Fruit fly (Drosophila melanogaster) whole organism, embryonic: Measurements from ENCODE around the gene saturn.
A peak's percentile ranks its signal among the peaks of the same experiment; 100 is the strongest.

Source experiments
- ATbp ChIP-seq: fragments of 200-800 bp; sonication (Bioruptor generic); optimal IDR thresholded peaks from 2 replicates; lab custom pipeline; 2017; ENCODE audit warnings: missing biosample characterization, mild to moderate bottlenecking, missing genetic modification characterization, missing genetic modification reagents
- Bgb ChIP-seq: fragments of 200-800 bp; sonication (Bioruptor generic); IDR thresholded peaks from 2 replicates; pipeline ENCODE4 v1.3.6; 2022; ENCODE audit warnings: missing biosample characterization, missing genetic modification characterization; ENCODE audit not compliant: partially characterized antibody
- Blimp-1 ChIP-seq: fragments of 200-800 bp; sonication (Bioruptor generic); optimal IDR thresholded peaks from 3 replicates; lab custom pipeline; 2018; ENCODE audit warnings: missing biosample characterization, missing genetic modification characterization, mild to moderate bottlenecking, moderate library complexity, missing genetic modification reagents
- CG10267 ChIP-seq: fragments of 200-800 bp; sonication (Bioruptor generic); optimal IDR thresholded peaks from 2 replicates; lab custom pipeline; 2018; ENCODE audit warnings: missing biosample characterization, mild to moderate bottlenecking, missing genetic modification characterization, moderate library complexity
- CG11085 ChIP-seq: fragments of 200-800 bp; sonication (Bioruptor generic); IDR thresholded peaks from 2 replicates; pipeline ENCODE4 v1.3.6; 2022; ENCODE audit warnings: missing biosample characterization, missing genetic modification characterization
- CG12391 ChIP-seq: fragments of 200-800 bp; sonication (Bioruptor generic); optimal IDR thresholded peaks from 3 replicates; lab custom pipeline; 2018; ENCODE audit warnings: missing biosample characterization, mild to moderate bottlenecking, missing genetic modification characterization, moderate library complexity
- CG13287 ChIP-seq: fragments of 200-800 bp; sonication (Bioruptor generic); IDR thresholded peaks from 2 replicates; pipeline ENCODE4 v1.3.6; 2022; ENCODE audit warnings: missing biosample characterization, missing genetic modification characterization; ENCODE audit not compliant: partially characterized antibody
- CG14710 ChIP-seq: fragments of 200-800 bp; sonication (Bioruptor generic); optimal IDR thresholded peaks from 3 replicates; lab custom pipeline; 2019; ENCODE audit warnings: missing biosample characterization, mild to moderate bottlenecking, missing genetic modification characterization, moderate library complexity
- CG15479 ChIP-seq: fragments of 200-800 bp; sonication (Bioruptor generic); optimal IDR thresholded peaks from 3 replicates; lab custom pipeline; 2019; ENCODE audit warnings: missing biosample characterization, mild to moderate bottlenecking, missing genetic modification characterization, moderate library complexity
- CG17802 ChIP-seq: fragments of 200-800 bp; sonication (Bioruptor generic); optimal IDR thresholded peaks from 2 replicates; lab custom pipeline; 2018; ENCODE audit warnings: missing biosample characterization, mild to moderate bottlenecking, missing genetic modification characterization, moderate library complexity
- CG18011 ChIP-seq: fragments of 200-800 bp; sonication (Bioruptor generic); optimal IDR thresholded peaks from 2 replicates; lab custom pipeline; 2017; ENCODE audit warnings: missing biosample characterization, missing genetic modification characterization, mild to moderate bottlenecking, moderate library complexity, missing genotype
- CG3407 ChIP-seq: fragments of 200-800 bp; sonication (Bioruptor generic); optimal IDR thresholded peaks from 2 replicates; lab custom pipeline; 2018; ENCODE audit warnings: missing biosample characterization, mild to moderate bottlenecking, missing genetic modification characterization
- CG34422 ChIP-seq: fragments of 200-800 bp; sonication (Bioruptor generic); IDR thresholded peaks from 3 replicates; pipeline ENCODE4 v1.3.6; 2022; ENCODE audit warnings: missing biosample characterization, missing genetic modification characterization
- CG42726 ChIP-seq: fragments of 200-800 bp; sonication (Bioruptor generic); IDR thresholded peaks from 2 replicates; pipeline ENCODE4 v1.3.6; 2022; ENCODE audit warnings: missing biosample characterization, missing genetic modification characterization; ENCODE audit not compliant: partially characterized antibody
- CG8281 ChIP-seq: fragments of 200-800 bp; sonication (Bioruptor generic); optimal IDR thresholded peaks from 2 replicates; lab custom pipeline; 2018; ENCODE audit warnings: missing biosample characterization, mild to moderate bottlenecking, missing genetic modification characterization, moderate library complexity
- CG8359 ChIP-seq: fragments of 200-800 bp; sonication (Bioruptor generic); optimal IDR thresholded peaks from 2 replicates; lab custom pipeline; 2017; ENCODE audit warnings: missing biosample characterization, mild to moderate bottlenecking, missing genetic modification characterization, borderline replicate concordance
- CG8765 ChIP-seq: fragments of 200-800 bp; sonication (Bioruptor generic); IDR thresholded peaks from 2 replicates; pipeline ENCODE4 v1.3.6; 2022; ENCODE audit warnings: missing biosample characterization, missing genetic modification characterization
- CG9817 ChIP-seq: fragments of 200-800 bp; sonication (Bioruptor generic); optimal IDR thresholded peaks from 2 replicates; lab custom pipeline; 2018; ENCODE audit warnings: missing biosample characterization, mild to moderate bottlenecking, missing genetic modification characterization, moderate library complexity
- Dbx ChIP-seq: fragments of 200-800 bp; sonication (Bioruptor generic); IDR thresholded peaks from 3 replicates; pipeline ENCODE4 v1.3.6; 2022; ENCODE audit warnings: missing biosample characterization, missing genetic modification characterization
- Ets97D ChIP-seq: fragments of 200-800 bp; sonication (Bioruptor generic); optimal IDR thresholded peaks from 3 replicates; lab custom pipeline; 2016; ENCODE audit warnings: missing biosample characterization, missing genetic modification characterization
- Fer3 ChIP-seq: fragments of 200-800 bp; sonication (Bioruptor generic); optimal IDR thresholded peaks from 2 replicates; lab custom pipeline; 2018; ENCODE audit warnings: missing biosample characterization, mild to moderate bottlenecking, missing genetic modification characterization, moderate library complexity
- H15 ChIP-seq: fragments of 200-800 bp; sonication (Bioruptor generic); IDR thresholded peaks from 3 replicates; pipeline ENCODE4 v1.3.6; 2022; ENCODE audit warnings: missing biosample characterization, missing genetic modification characterization
- Hr51 ChIP-seq, 2 experiments: fragments of 200-800 bp; sonication (Bioruptor generic); optimal IDR thresholded peaks; 2 replicates in 1 of 2; 3 replicates in 1 of 2; lab custom pipeline; 2016 to 2018; ENCODE audit warnings: missing biosample characterization in 2 of 2, missing genetic modification characterization in 2 of 2, mild to moderate bottlenecking in 1 of 2, moderate library complexity in 1 of 2
- Jarid2 ChIP-seq: fragments of 200-800 bp; sonication (Bioruptor generic); optimal IDR thresholded peaks from 3 replicates; lab custom pipeline; 2017; ENCODE audit warnings: mild to moderate bottlenecking, missing biosample characterization, missing genetic modification reagents, missing genetic modification characterization
- Lpt ChIP-seq: fragments of >200 bp; optimal IDR thresholded peaks from 2 replicates; lab custom pipeline; 2018; ENCODE audit warnings: missing biosample characterization, missing genetic modification characterization
- NC2α ChIP-seq: fragments of 200-800 bp; sonication (Bioruptor generic); optimal IDR thresholded peaks from 2 replicates; lab custom pipeline; 2016; ENCODE audit warnings: missing biosample characterization, missing genetic modification characterization
- Nf-YB ChIP-seq: fragments of 200-800 bp; sonication (Bioruptor generic); optimal IDR thresholded peaks from 3 replicates; lab custom pipeline; 2019; ENCODE audit warnings: missing biosample characterization, mild to moderate bottlenecking, missing genetic modification characterization, moderate library complexity
- NfI ChIP-seq: fragments of 200-800 bp; sonication (Bioruptor generic); optimal IDR thresholded peaks from 3 replicates; lab custom pipeline; 2018; ENCODE audit warnings: missing biosample characterization, mild to moderate bottlenecking, missing genetic modification characterization, moderate library complexity
- PHDP ChIP-seq: fragments of 200-800 bp; sonication (Bioruptor generic); optimal IDR thresholded peaks from 3 replicates; lab custom pipeline; 2018; ENCODE audit warnings: missing biosample characterization, mild to moderate bottlenecking, missing genetic modification characterization, moderate library complexity
- Rx ChIP-seq: fragments of 200-800 bp; sonication (Bioruptor generic); IDR thresholded peaks from 2 replicates; pipeline ENCODE4 v1.3.6; 2022; ENCODE audit warnings: missing biosample characterization, missing genetic modification characterization
- Sry-δ ChIP-seq: fragments of 200-800 bp; sonication (Bioruptor generic); optimal IDR thresholded peaks from 2 replicates; lab custom pipeline; 2016; ENCODE audit warnings: missing biosample characterization, missing genetic modification characterization
- bsh ChIP-seq, 2 experiments: fragments of 200-800 bp; sonication (Bioruptor generic); optimal IDR thresholded peaks; 2 replicates each; lab custom pipeline; 2017 to 2018; ENCODE audit warnings: mild to moderate bottlenecking in 2 of 2, missing biosample characterization in 2 of 2, missing genetic modification characterization in 2 of 2, moderate library complexity in 1 of 2
- croc ChIP-seq: fragments of 200-800 bp; sonication (Bioruptor generic); conservative IDR thresholded peaks from 3 replicates; pipeline ENCODE4 v1.3.6; 2022; ENCODE audit warnings: missing biosample characterization, missing genetic modification characterization
- da ChIP-seq: fragments of 200-800 bp; sonication (Bioruptor generic); optimal IDR thresholded peaks from 2 replicates; lab custom pipeline; 2016; ENCODE audit warnings: missing biosample characterization, missing genetic modification characterization
- grau ChIP-seq: fragments of 200-800 bp; optimal IDR thresholded peaks from 3 replicates; lab custom pipeline; 2019; ENCODE audit warnings: missing biosample characterization, mild to moderate bottlenecking, missing genetic modification characterization, moderate library complexity
- mld ChIP-seq: fragments of 200-800 bp; sonication (Bioruptor generic); IDR thresholded peaks from 3 replicates; pipeline ENCODE4 v1.3.6; 2022; ENCODE audit warnings: missing biosample characterization, missing genetic modification characterization; ENCODE audit not compliant: partially characterized antibody
- nom ChIP-seq: fragments of 200-800 bp; sonication (Bioruptor generic); optimal IDR thresholded peaks from 2 replicates; lab custom pipeline; 2017; ENCODE audit warnings: missing biosample characterization, missing genetic modification characterization, mild to moderate bottlenecking, moderate library complexity, missing genetic modification reagents
- pum ChIP-seq: fragments of 200-800 bp; sonication (Bioruptor generic); optimal IDR thresholded peaks from 2 replicates; lab custom pipeline; 2016; ENCODE audit warnings: missing biosample characterization, missing genetic modification characterization
- sens-2 ChIP-seq: fragments of 200-800 bp; sonication (Bioruptor generic); IDR thresholded peaks from 2 replicates; pipeline ENCODE4 v1.3.6; 2022; ENCODE audit warnings: missing biosample characterization, missing genetic modification characterization
- seq ChIP-seq: fragments of 200-800 bp; sonication (Bioruptor generic); IDR thresholded peaks from 2 replicates; pipeline ENCODE4 v1.3.6; 2022; ENCODE audit warnings: missing biosample characterization, missing genetic modification characterization
- sr ChIP-seq: fragments of 200-800 bp; sonication (Bioruptor generic); IDR thresholded peaks from 3 replicates; pipeline ENCODE4 v1.3.6; 2022; ENCODE audit warnings: missing biosample characterization, missing genetic modification characterization
- sug ChIP-seq: fragments of 200-800 bp; optimal IDR thresholded peaks from 2 replicates; lab custom pipeline; 2019; ENCODE audit warnings: missing biosample characterization, mild to moderate bottlenecking, missing genetic modification characterization, moderate library complexity
- vnd ChIP-seq: fragments of 200-800 bp; sonication (Bioruptor generic); IDR thresholded peaks from 3 replicates; pipeline ENCODE4 v1.3.6; 2022; ENCODE audit warnings: missing biosample characterization, missing genetic modification characterization; ENCODE audit not compliant: partially characterized antibody
- vvl ChIP-seq: fragments of 200-800 bp; sonication (Bioruptor generic); IDR thresholded peaks from 2 replicates; pipeline ENCODE4 v1.3.6; 2022; ENCODE audit warnings: missing biosample characterization, missing genetic modification characterization

The saturn gene

dm6 chr3L:14189957-14190624 is 13.0 kb upstream of the saturn start (continued):
- TF ChIP-seq H15 (GFP tag; lab: Robert Waterston, UW): 0 out of 3 replicates have a peak, but pooled peaks have one; percentile 23
- no peak for TF ChIP-seq CG8281 (tag; lab: Kevin White, UChicago)
- TF ChIP-seq CG18011 (GFP tag; lab: Kevin White, UChicago): no peak
- TF ChIP-seq CG13287 (GFP tag; lab: Robert Waterston, UW): no peak; the same call in 1 of the 2 replicates
- no peak; the same call in 2 of the 3 replicates for TF ChIP-seq croc (GFP tag; lab: Robert Waterston, UW)
- peak; percentile 59 for TF ChIP-seq CG12391 (tag; lab: Kevin White, UChicago)
- no peak for TF ChIP-seq ATbp
- TF ChIP-seq CG3407 (GFP tag; lab: Kevin White, UChicago): no peak
- peak; percentile 37 for TF ChIP-seq Sry-δ (GFP tag; lab: Kevin White, UChicago)
- peak; percentile 57; the same call in 1 of the 2 replicates for TF ChIP-seq Rx (GFP tag; lab: Robert Waterston, UW)
- TF ChIP-seq Lpt (GFP tag; lab: Kevin White, UChicago): no peak
- no peak for TF ChIP-seq mld (GFP tag; lab: Robert Waterston, UW)
- TF ChIP-seq CG8765 (GFP tag; lab: Robert Waterston, UW): peak; percentile 40; the same call in 1 of the 2 replicates

- TF ChIP-seq CG9817 (tag; lab: Kevin White, UChicago): no peak
- no peak for TF ChIP-seq CG17802 (tag; lab: Kevin White, UChicago)
- peak; percentile 88 for TF ChIP-seq Ets97D (GFP tag; lab: Kevin White, UChicago)
- TF ChIP-seq sr (GFP tag; lab: Robert Waterston, UW): peak; percentile 70; the same call in 2 of the 3 replicates
- no peak for TF ChIP-seq pum
- TF ChIP-seq Bgb (GFP tag; lab: Robert Waterston, UW): peak; percentile 64
- peak; percentile 54 for TF ChIP-seq CG10267 (tag; lab: Kevin White, UChicago)
- TF ChIP-seq CG11085 (GFP tag; lab: Robert Waterston, UW): peak; percentile 30; the same call in 1 of the 2 replicates
- TF ChIP-seq seq (GFP tag; lab: Robert Waterston, UW): peak; percentile 30; the same call in 1 of the 2 replicates
- peak; percentile 73; the same call in 2 of the 3 replicates for TF ChIP-seq CG34422 (GFP tag; lab: Robert Waterston, UW)
- TF ChIP-seq Nf-YB: peak; percentile 26
- peak; percentile 71 for TF ChIP-seq CG42726 (GFP tag; lab: Robert Waterston, UW)
- no peak for TF ChIP-seq vnd (GFP tag; lab: Robert Waterston, UW)
- peak; percentile 77 for TF ChIP-seq vvl
- TF ChIP-seq Dbx (GFP tag; lab: Robert Waterston, UW): peak; percentile 69; the same call in 2 of the 3 replicates
- TF ChIP-seq Blimp-1: peak; percentile 18
- TF ChIP-seq Fer3 (tag; lab: Kevin White, UChicago): peak; percentile 39
- peak in 1 of 2 experiments; percentile 11 for TF ChIP-seq Hr51 (GFP tag; optimal IDR thresholded peaks at IDR 0.05; lab: Kevin White, UChicago)
- peak; percentile 96 for TF ChIP-seq Jarid2 (GFP tag; lab: Kevin White, UChicago)
- TF ChIP-seq grau: peak; percentile 31
- TF ChIP-seq CG15479 (GFP tag; lab: Kevin White, UChicago): peak; percentile 85
- peak; percentile 9 for TF ChIP-seq sug (tag; lab: Kevin White, UChicago)
- TF ChIP-seq NfI (GFP tag; lab: Kevin White, UChicago): peak; percentile 34
- no peak for TF ChIP-seq da (GFP tag; lab: Kevin White, UChicago)
- TF ChIP-seq CG8359 (GFP tag; lab: Kevin White, UChicago): no peak
- peak; percentile 24 for TF ChIP-seq CG14710 (tag; lab: Kevin White, UChicago)
- TF ChIP-seq bsh (GFP tag; optimal IDR thresholded peaks at IDR 0.05; lab: Kevin White, UChicago): peak in 1 of 2 experiments; percentile 24
- TF ChIP-seq nom (GFP tag; lab: Kevin White, UChicago): peak; percentile 87
- peak; percentile 51 for TF ChIP-seq PHDP (tag; lab: Kevin White, UChicago)
- TF ChIP-seq sens-2 (GFP tag; lab: Robert Waterston, UW): no peak
- peak; percentile 83 for TF ChIP-seq NC2α (GFP tag; lab: Kevin White, UChicago)
Measured at dm6 chr3L:14190625-14191475, 12.3 kb upstream of the saturn start, which contains the start of gene nuf. TSS of gene nuf (plus strand) at chr3L:14190870.
